Worm (Caenorhabditis elegans): ENCODE results near the gene C39D10.7.

C39D10.7 gene

DNA sequence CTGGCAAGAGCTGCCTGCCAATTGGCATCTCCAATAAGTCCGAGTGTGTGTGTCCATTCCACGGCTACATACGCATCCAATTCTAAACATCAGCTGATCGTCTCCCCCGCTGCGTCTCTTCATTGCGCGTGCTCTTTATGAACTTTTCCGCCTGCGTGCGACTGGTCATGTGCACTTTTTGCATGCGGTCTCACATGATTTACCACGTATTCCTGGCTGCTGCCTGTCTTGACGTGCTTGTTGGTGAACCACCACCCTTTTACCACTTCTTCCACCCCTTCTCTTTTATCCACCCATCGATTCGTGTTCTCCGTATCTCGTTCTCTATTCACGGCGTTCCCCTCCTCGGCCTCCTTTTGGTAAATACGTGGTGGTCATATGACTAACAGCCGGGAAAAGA lies 37.8 kb upstream of the C39D10.7 start (continued):
- peak; percentile 34 for TF ChIP-seq ZK185.1 (tag; optimal IDR thresholded peaks at IDR 0.05; ENCODE audit: poor library complexity, severe bottlenecking)
- no peak for TF ChIP-seq Y79H2A.3 (GFP tag; conservative IDR thresholded peaks at IDR 0.05)
- TF ChIP-seq ztf-6 (GFP tag; IDR thresholded peaks at IDR 0.05), result peak; percentile 51; the same call in 1 of the 2 replicates
- peak; percentile 89 for TF ChIP-seq dox-1 (GFP tag; IDR thresholded peaks at IDR 0.05)
- peak; percentile 79 for TF ChIP-seq let-526 (GFP tag; IDR thresholded peaks at IDR 0.05)
- TF ChIP-seq mel-28 (tag; optimal IDR thresholded peaks at IDR 0.05; ENCODE audit: borderline replicate concordance), result no peak
- TF ChIP-seq Y56A3A.18 (GFP tag; IDR thresholded peaks at IDR 0.05), result 0 out of 2 replicates have a peak, but pooled peaks have one; percentile 48
- peak; percentile 45 for TF ChIP-seq gei-17 (GFP tag; optimal IDR thresholded peaks at IDR 0.05)
- TF ChIP-seq ets-4 (GFP tag; optimal IDR thresholded peaks at IDR 0.05), result peak; percentile 56
- TF ChIP-seq madf-10 (tag; optimal IDR thresholded peaks at IDR 0.05), result peak; percentile 59
- no peak for TF ChIP-seq madf-6 (GFP tag; IDR thresholded peaks at IDR 0.05)

DNA sequence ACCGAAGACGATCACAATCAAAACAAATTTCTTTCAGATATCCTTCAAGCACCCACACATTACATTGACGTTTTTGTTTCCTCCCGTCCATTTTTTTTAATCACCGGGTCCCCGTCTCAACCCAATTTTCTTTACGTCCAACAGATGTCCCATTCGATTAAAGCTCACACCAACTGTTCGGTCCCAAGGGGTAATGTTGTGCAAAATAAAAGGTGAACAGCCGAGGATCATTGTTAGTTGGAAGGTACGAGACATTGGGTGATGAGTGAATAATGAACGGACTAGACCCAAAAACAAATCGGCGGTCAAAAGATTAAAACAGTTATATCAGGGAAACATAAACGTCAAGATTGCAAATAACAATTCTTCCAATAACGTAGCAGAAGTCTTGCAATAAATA lies 31.7 kb upstream of the C39D10.7 start:
- TF ChIP-seq K12H6.12 (tag; optimal IDR thresholded peaks at IDR 0.05) (peak; percentile 8), F55B11.4 (tag; optimal IDR thresholded peaks at IDR 0.05; ENCODE audit: borderline replicate concordance, insufficient read depth) (no peak)

DNA sequence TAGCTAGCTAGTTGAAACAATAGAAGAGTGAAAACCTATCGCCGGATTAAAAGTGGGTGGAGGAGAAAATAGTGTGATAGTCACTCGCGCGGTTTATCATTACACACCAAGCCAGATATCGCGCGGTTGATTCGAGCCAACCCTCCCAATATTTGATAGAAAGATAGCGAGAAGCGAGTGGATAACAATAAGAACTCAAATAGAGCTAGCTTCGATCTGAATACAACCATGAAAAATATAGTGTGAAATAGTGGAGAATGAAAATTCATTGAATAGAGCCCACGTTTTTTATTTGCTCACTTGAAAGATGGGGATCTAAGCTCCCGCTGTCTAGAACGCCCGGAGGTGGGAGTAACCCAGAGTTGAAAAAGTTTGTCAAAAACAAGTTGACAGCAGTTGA lies 31.3 kb upstream of the C39D10.7 start, which contains the start of gene tnt-3:
Gene tnt-3 (minus strand): TSS at position 101 of the 400 bp plus-strand sequence.
- no peak for TF ChIP-seq ets-4 (GFP tag; optimal IDR thresholded peaks at IDR 0.05)
- TF ChIP-seq somi-1 (GFP tag; optimal IDR thresholded peaks at IDR 0.05), result no peak
- TF ChIP-seq snpc-1.1 (tag; optimal IDR thresholded peaks at IDR 0.05; ENCODE audit: insufficient read depth), result no peak
- no peak for TF ChIP-seq mcd-1 (GFP tag; IDR thresholded peaks at IDR 0.05)
- TF ChIP-seq F57A8.1 (GFP tag; optimal IDR thresholded peaks at IDR 0.05), result no peak
- no peak for TF ChIP-seq lsy-27 (tag; optimal IDR thresholded peaks at IDR 0.05; ENCODE audit: borderline replicate concordance, insufficient read depth)
- TF ChIP-seq F55B11.4 (tag; optimal IDR thresholded peaks at IDR 0.05; ENCODE audit: borderline replicate concordance, insufficient read depth), result no peak

DNA sequence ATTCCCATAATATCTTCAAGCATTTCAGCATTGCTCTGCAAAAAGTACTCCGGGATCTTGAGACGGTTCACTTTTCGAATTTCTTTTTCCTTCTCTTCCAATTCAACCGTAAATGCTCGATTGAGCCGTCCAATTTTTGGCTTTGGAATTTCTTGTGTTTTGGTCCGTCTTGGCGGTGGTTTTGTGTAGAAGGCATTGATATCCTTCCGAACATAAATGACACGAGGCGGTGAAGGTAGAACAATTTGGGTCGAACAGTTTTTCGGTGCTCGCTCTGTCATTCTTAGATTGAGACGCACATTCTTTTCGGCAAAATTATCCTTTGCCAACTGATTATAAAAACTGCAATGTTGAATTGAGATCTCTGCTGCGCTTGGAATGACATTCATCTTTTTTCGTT lies 28.9 kb upstream of the C39D10.7 start:
- TF ChIP-seq dpff-1 (tag; optimal IDR thresholded peaks at IDR 0.05) (no peak), ztf-26 (tag; optimal IDR thresholded peaks at IDR 0.05) (no peak), sea-2 (GFP tag; IDR thresholded peaks at IDR 0.05) (no peak)

DNA sequence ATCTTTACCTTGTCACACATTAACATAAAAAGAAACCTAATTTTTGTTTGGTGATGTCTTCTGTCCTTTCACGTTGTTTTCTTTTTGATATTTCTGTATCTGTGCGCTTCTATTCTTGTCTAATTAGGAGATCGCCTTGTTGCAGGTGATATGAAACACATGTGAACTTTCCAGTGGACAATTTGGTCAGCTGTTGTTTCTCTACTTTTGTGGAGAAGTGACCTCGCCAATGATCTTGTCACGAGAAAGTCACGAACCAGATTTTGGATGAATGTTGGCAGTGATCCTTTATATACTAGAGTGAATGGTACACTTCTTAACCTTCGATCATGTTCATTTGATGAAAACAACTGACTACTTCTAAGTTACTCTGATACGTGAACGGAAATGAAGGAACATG lies 18.7 kb upstream of the C39D10.7 start:
- no peak for TF ChIP-seq aptf-2 (GFP tag; conservative IDR thresholded peaks at IDR 0.05)
- TF ChIP-seq Y56A3A.18 (GFP tag; IDR thresholded peaks at IDR 0.05), result no peak
- TF ChIP-seq K12H6.12 (tag; optimal IDR thresholded peaks at IDR 0.05), result no peak
- TF ChIP-seq ztf-25 (GFP tag; IDR thresholded peaks at IDR 0.05), result no peak
- no peak for TF ChIP-seq nhr-80 (tag; optimal IDR thresholded peaks at IDR 0.05)
- no peak for TF ChIP-seq mcd-1 (GFP tag; IDR thresholded peaks at IDR 0.05)
- no peak for TF ChIP-seq zfh-2 (GFP tag; conservative IDR thresholded peaks at IDR 0.05)
- TF ChIP-seq dox-1 (GFP tag; IDR thresholded peaks at IDR 0.05), result no peak
- no peak for TF ChIP-seq egl-18 (GFP tag; IDR thresholded peaks at IDR 0.05)
- TF ChIP-seq lin-26 (GFP tag; IDR thresholded peaks at IDR 0.05), result no peak
- TF ChIP-seq athp-1 (tag; optimal IDR thresholded peaks at IDR 0.05), result no peak
- TF ChIP-seq ceh-100 (GFP tag; IDR thresholded peaks at IDR 0.05), result no peak
- TF ChIP-seq madf-6 (GFP tag; IDR thresholded peaks at IDR 0.05), result no peak
- TF ChIP-seq ZK185.1 (tag; optimal IDR thresholded peaks at IDR 0.05; ENCODE audit: poor library complexity, severe bottlenecking), result no peak
- no peak for TF ChIP-seq ama-1 (optimal IDR thresholded peaks at IDR 0.05)
- no peak for TF ChIP-seq ama-1 (GFP tag; optimal IDR thresholded peaks at IDR 0.05)
- TF ChIP-seq nhr-179 (tag; optimal IDR thresholded peaks at IDR 0.05), result no peak
- no peak for TF ChIP-seq K11D2.4 (GFP tag; IDR thresholded peaks at IDR 0.05)
- TF ChIP-seq nfya-1 (tag; optimal IDR thresholded peaks at IDR 0.05; ENCODE audit: borderline replicate concordance, insufficient read depth), result no peak
- no peak for TF ChIP-seq ceh-58 (GFP tag; IDR thresholded peaks at IDR 0.05)
- no peak for TF ChIP-seq rec-8 (tag; optimal IDR thresholded peaks at IDR 0.05)
